Worm (Caenorhabditis elegans): ENCODE data around the gene rib-1.

rib-1 gene

DNA sequence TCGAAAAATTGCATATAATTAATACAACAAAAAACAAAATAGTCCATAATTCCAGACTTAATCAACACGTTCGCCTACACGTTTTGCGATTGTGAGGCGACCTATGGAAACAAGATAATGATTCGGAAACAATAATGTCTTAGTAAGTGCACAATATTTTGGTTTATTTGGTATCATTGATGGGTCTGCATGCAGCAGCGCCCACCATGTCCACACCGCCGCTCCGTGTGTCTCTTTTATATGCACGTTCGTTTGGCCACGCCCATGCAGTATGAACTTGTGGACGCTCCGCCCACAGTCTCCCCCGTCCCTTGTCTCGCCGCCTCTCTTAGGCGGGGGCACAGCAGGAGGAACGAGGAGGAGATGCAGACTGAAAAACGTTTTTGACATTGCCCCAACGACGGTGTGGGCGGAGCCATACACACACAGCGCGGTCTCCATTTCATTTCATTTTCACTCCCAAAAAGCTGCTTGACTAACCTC, 15.6 kb downstream of the rib-1 start, which contains the start of gene mig-38 (continued):
- TF ChIP-seq atf-7 (tag; optimal IDR thresholded peaks at IDR 0.05) (peak; percentile 22), cebp-1 (GFP tag; IDR thresholded peaks at IDR 0.05) (no peak), cebp-1 (tag; optimal IDR thresholded peaks at IDR 0.05) (peak; percentile 54), let-607 (tag; optimal IDR thresholded peaks at IDR 0.05) (peak in 1 of 2 experiments; percentile 10), snpc-4 (GFP tag; optimal IDR thresholded peaks at IDR 0.05) (no peak), snpc-4 (tag; optimal IDR thresholded peaks at IDR 0.05) (peak in 1 of 4 experiments; percentile 4), B0019.2 (GFP tag; conservative IDR thresholded peaks at IDR 0.05) (no peak), lin-26 (GFP tag; IDR thresholded peaks at IDR 0.05) (no peak), rcor-1 (GFP tag; IDR thresholded peaks at IDR 0.05) (no peak), cebp-2 (GFP tag; IDR thresholded peaks at IDR 0.05) (no peak), madf-6 (GFP tag; IDR thresholded peaks at IDR 0.05) (no peak), sdz-38 (tag; optimal IDR thresholded peaks at IDR 0.05) (no peak), Y53F4B.3 (GFP tag; IDR thresholded peaks at IDR 0.05) (no peak), F55B11.4 (tag; optimal IDR thresholded peaks at IDR 0.05; ENCODE audit: borderline replicate concordance, insufficient read depth) (no peak), F23B12.7 (tag; optimal IDR thresholded peaks at IDR 0.05; ENCODE audit: insufficient read depth) (peak; percentile 53), attf-6 (GFP tag; IDR thresholded peaks at IDR 0.05) (no peak), lin-40 (tag; optimal IDR thresholded peaks at IDR 0.05) (peak; percentile 52), hmg-1.2 (GFP tag; IDR thresholded peaks at IDR 0.05) (peak; percentile 41; the same call in 1 of the 2 replicates), ZK185.1 (tag; optimal IDR thresholded peaks at IDR 0.05; ENCODE audit: poor library complexity, severe bottlenecking) (no peak), somi-1 (GFP tag; optimal IDR thresholded peaks at IDR 0.05) (peak; percentile 22), F57A8.1 (GFP tag; optimal IDR thresholded peaks at IDR 0.05) (no peak), Y95B8A.8 (GFP tag; IDR thresholded peaks at IDR 0.05) (0 out of 2 replicates have a peak, but pooled peaks have one; percentile 13), T07F8.4 (tag; optimal IDR thresholded peaks at IDR 0.05) (no peak), C06A6.2 (GFP tag; conservative IDR thresholded peaks at IDR 0.05) (no peak), attf-3 (GFP tag; conservative IDR thresholded peaks at IDR 0.05) (no peak), ccch-3 (GFP tag; optimal IDR thresholded peaks at IDR 0.05) (no peak), akir-1 (GFP tag; optimal IDR thresholded peaks at IDR 0.05) (peak; percentile 3), ets-4 (GFP tag; optimal IDR thresholded peaks at IDR 0.05) (no peak), madf-3 (GFP tag; IDR thresholded peaks at IDR 0.05) (no peak), zfh-2 (GFP tag; conservative IDR thresholded peaks at IDR 0.05) (peak; percentile 94), Y79H2A.3 (GFP tag; conservative IDR thresholded peaks at IDR 0.05) (no peak), ztf-22 (GFP tag; optimal IDR thresholded peaks at IDR 0.05) (no peak), tbp1 (GFP tag; optimal IDR thresholded peaks at IDR 0.05) (peak; percentile 10), chd-7 (tag; optimal IDR thresholded peaks at IDR 0.05) (peak; percentile 48), hsf-1 (GFP tag; IDR thresholded peaks at IDR 0.05) (no peak), dox-1 (GFP tag; IDR thresholded peaks at IDR 0.05) (peak; percentile 55), ceh-27 (GFP tag; optimal IDR thresholded peaks at IDR 0.05) (peak; percentile 11), snpc-1.1 (tag; optimal IDR thresholded peaks at IDR 0.05; ENCODE audit: insufficient read depth) (no peak), K12H6.12 (tag; optimal IDR thresholded peaks at IDR 0.05) (peak; percentile 52), dpff-1 (tag; optimal IDR thresholded peaks at IDR 0.05) (no peak), hlh-12 (tag; optimal IDR thresholded peaks at IDR 0.05) (no peak), nfyb-1 (GFP tag; IDR thresholded peaks at IDR 0.05) (no peak; the same call in 1 of the 2 replicates), ztf-18 (tag; optimal IDR thresholded peaks at IDR 0.05) (no peak), mcd-1 (GFP tag; IDR thresholded peaks at IDR 0.05) (peak; percentile 48; the same call in 1 of the 2 replicates), unc-130 (GFP tag; optimal IDR thresholded peaks at IDR 0.05) (no peak), lin-54 (GFP tag; optimal IDR thresholded peaks at IDR 0.05) (no peak), nhr-179 (tag; optimal IDR thresholded peaks at IDR 0.05) (no peak), rec-8 (tag; optimal IDR thresholded peaks at IDR 0.05) (no peak)

Measured in whole organism, young adult.